Worm (Caenorhabditis elegans): ENCODE data around the gene pkhm-2.

ce11 chrX:15158699-15159312, 22.5 kb downstream of the pkhm-2 start, which contains the start of gene C11G10.1:
- no peak for TF ChIP-seq pha-4 (tag; optimal IDR thresholded peaks at IDR 0.05)
- TF ChIP-seq elt-2 (tag; optimal IDR thresholded peaks at IDR 0.05): no peak
- TF ChIP-seq dve-1 (tag; optimal IDR thresholded peaks at IDR 0.05): no peak
- TF ChIP-seq C38D4.7 (GFP tag; optimal IDR thresholded peaks at IDR 0.05): no peak
- no peak for TF ChIP-seq fkh-10 (GFP tag; optimal IDR thresholded peaks at IDR 0.05)

Measured in whole organism, late embryonic.